Worm (Caenorhabditis elegans) whole organism, midembryonic: Measurements from ENCODE around the gene fbxb-106.

Experiments
- T22C8.4 ChIP-seq: fragments of 200-800 bp; sonication (Bioruptor generic); IDR thresholded peaks from 2 replicates; pipeline ENCODE4 v1.3.6; 2022; ENCODE audit warnings: missing genetic modification characterization, missing compliant biosample characterization
- cog-1 ChIP-seq: sonication (generic microtip); optimal IDR thresholded peaks from 2 replicates; lab custom pipeline; 2016; ENCODE audit warnings: missing genetic modification characterization, missing compliant biosample characterization
- flt-1 ChIP-seq: fragments of 200-800 bp; sonication (Bioruptor generic); IDR thresholded peaks from 2 replicates; pipeline ENCODE4 v1.3.6; 2022; ENCODE audit warnings: missing genetic modification characterization, missing compliant biosample characterization
- klf-2 ChIP-seq: fragments of 200-800 bp; sonication (Bioruptor generic); conservative IDR thresholded peaks from 2 replicates; pipeline ENCODE4 v1.3.6; 2022; ENCODE audit warnings: missing genetic modification reagents, missing genetic modification characterization, missing compliant biosample characterization
- med-1 ChIP-seq: sonication (generic microtip); optimal IDR thresholded peaks from 2 replicates; lab custom pipeline; 2017; ENCODE audit warnings: missing genetic modification characterization, mild to moderate bottlenecking, missing compliant biosample characterization, antibody characterized with exemption, missing genetic modification reagents; ENCODE audit not compliant: insufficient read depth
- ref-1 ChIP-seq: fragments of 200-800 bp; sonication (Bioruptor generic); conservative IDR thresholded peaks from 2 replicates; pipeline ENCODE4 v1.3.6; 2022; ENCODE audit warnings: missing genetic modification reagents, missing genetic modification characterization, missing compliant biosample characterization
- tab-1 ChIP-seq: fragments of 200-800 bp; sonication (Bioruptor generic); IDR thresholded peaks from 2 replicates; pipeline ENCODE4 v1.3.6; 2022; ENCODE audit warnings: missing genetic modification characterization, missing compliant biosample characterization
- ztf-23 ChIP-seq: fragments of 200-800 bp; sonication (Bioruptor generic); IDR thresholded peaks from 2 replicates; pipeline ENCODE4 v1.3.6; 2022; ENCODE audit warnings: missing genetic modification reagents, missing genetic modification characterization, missing compliant biosample characterization
- ztf-29 ChIP-seq: fragments of 200-800 bp; sonication (Bioruptor generic); IDR thresholded peaks from 2 replicates; pipeline ENCODE4 v1.3.6; 2022; ENCODE audit warnings: missing genetic modification reagents, missing genetic modification characterization, missing compliant biosample characterization

DNA sequence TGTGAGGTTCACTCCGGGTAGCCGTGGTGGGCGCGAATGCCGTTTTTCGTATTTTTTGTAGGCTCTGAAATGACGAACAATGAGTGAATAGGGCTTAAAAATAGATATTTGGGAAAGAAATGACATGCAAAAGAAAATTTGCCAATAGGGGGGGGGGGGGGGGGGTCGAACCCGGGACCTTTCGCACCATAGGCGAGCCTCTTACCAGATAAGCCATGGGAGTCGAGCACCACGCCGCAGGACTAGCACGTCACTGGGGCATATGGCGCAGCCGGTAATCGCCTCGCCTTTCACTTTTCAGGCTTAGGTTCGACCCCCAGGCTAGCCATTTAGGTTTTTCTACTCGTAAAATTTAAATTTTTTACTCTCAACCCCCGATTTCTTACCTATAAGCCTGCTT, 43.0 kb upstream of the fbxb-106 start:
- TF ChIP-seq med-1 (GFP tag; lab: Kevin White, UChicago) (no peak), ztf-23 (no peak), cog-1 (tag; lab: Kevin White, UChicago) (no peak), T22C8.4 (GFP tag; lab: Robert Waterston, UW) (no peak), flt-1 (GFP tag; lab: Robert Waterston, UW) (no peak), ztf-29 (GFP tag; lab: Robert Waterston, UW) (no peak), tab-1 (GFP tag; lab: Robert Waterston, UW) (no peak), klf-2 (GFP tag; lab: Robert Waterston, UW) (no peak), ref-1 (GFP tag; lab: Robert Waterston, UW) (no peak)
